Fruit fly (Drosophila melanogaster) whole organism, wandering third instar larva: ENCODE measurements around the gene Osi5.

Experiments used
- CG32264 ChIP-seq: fragments of 200-800 bp; sonication (Bioruptor generic); optimal IDR thresholded peaks from 2 replicates; lab custom pipeline; 2016; ENCODE audit warnings: missing biosample characterization, missing genetic modification characterization
- CG9705 ChIP-seq: fragments of 200-800 bp; sonication (Bioruptor generic); optimal IDR thresholded peaks from 2 replicates; lab custom pipeline; 2018; ENCODE audit warnings: missing biosample characterization, mild to moderate bottlenecking, missing genetic modification characterization
- CrebA ChIP-seq: fragments of 200-800 bp; sonication (Bioruptor generic); optimal IDR thresholded peaks from 2 replicates; lab custom pipeline; 2016; ENCODE audit warnings: missing biosample characterization, mild to moderate bottlenecking, missing genetic modification characterization, borderline replicate concordance
- Dfd ChIP-seq: fragments of >200 bp; optimal IDR thresholded peaks from 2 replicates; lab custom pipeline; 2017; ENCODE audit warnings: missing biosample characterization, missing genetic modification characterization
- Dif ChIP-seq: fragments of 200-275, 200-300 bp; sonication (Bioruptor generic); optimal IDR thresholded peaks from 2 replicates; lab custom pipeline; 2018; ENCODE audit warnings: missing biosample characterization, missing genetic modification characterization; ENCODE audit not compliant: partially characterized antibody
- GATAd ChIP-seq: sonication (Bioruptor generic); optimal IDR thresholded peaks from 2 replicates; lab custom pipeline; 2016; ENCODE audit warnings: missing biosample characterization, missing genetic modification characterization
- HLH106 ChIP-seq: fragments of 200-800 bp; optimal IDR thresholded peaks from 3 replicates; lab custom pipeline; 2019; ENCODE audit warnings: missing biosample characterization, mild to moderate bottlenecking, missing genetic modification characterization, moderate library complexity
- Hnf4 ChIP-seq: fragments of 200-800 bp; sonication (Bioruptor generic); optimal IDR thresholded peaks from 2 replicates; lab custom pipeline; 2016; ENCODE audit warnings: missing biosample characterization, mild to moderate bottlenecking, missing genetic modification characterization
- Hr78 ChIP-seq: fragments of >200 bp; optimal IDR thresholded peaks from 2 replicates; lab custom pipeline; 2017; ENCODE audit warnings: missing biosample characterization, missing genetic modification characterization
- Hr83 ChIP-seq: fragments of 200-300 bp; sonication (Bioruptor generic); optimal IDR thresholded peaks from 2 replicates; lab custom pipeline; 2016; ENCODE audit warnings: missing biosample characterization, mild to moderate bottlenecking, missing genetic modification characterization, moderate library complexity; ENCODE audit not compliant: poor library complexity, severe bottlenecking
- Mio ChIP-seq: sonication (Bioruptor generic); optimal IDR thresholded peaks from 2 replicates; lab custom pipeline; 2016; ENCODE audit warnings: missing biosample characterization, missing genetic modification characterization
- Myc ChIP-seq: fragments of >200 bp; optimal IDR thresholded peaks from 2 replicates; lab custom pipeline; 2017
- N ChIP-seq: fragments of >200 bp; optimal IDR thresholded peaks from 2 replicates; lab custom pipeline; 2018; ENCODE audit warnings: missing biosample characterization, missing external identifiers, missing genetic modification characterization
- OdsH ChIP-seq: fragments of 200-800 bp; sonication (Bioruptor generic); optimal IDR thresholded peaks from 2 replicates; lab custom pipeline; 2016; ENCODE audit warnings: missing biosample characterization, mild to moderate bottlenecking, missing genetic modification characterization
- Sp1 ChIP-seq: fragments of 200-800 bp; sonication (Bioruptor generic); optimal IDR thresholded peaks from 3 replicates; lab custom pipeline; 2019; ENCODE audit warnings: missing biosample characterization, mild to moderate bottlenecking, missing genetic modification characterization, moderate library complexity
- Vsx2 ChIP-seq: fragments of 200-300, 225-300 bp; sonication (Bioruptor generic); optimal IDR thresholded peaks from 2 replicates; lab custom pipeline; 2018; ENCODE audit warnings: missing biosample characterization, missing genetic modification characterization; ENCODE audit not compliant: partially characterized antibody
- br ChIP-seq: fragments of 200-800 bp; sonication (Bioruptor generic); optimal IDR thresholded peaks from 2 replicates; lab custom pipeline; 2016; ENCODE audit warnings: missing biosample characterization, missing genetic modification characterization
- brk ChIP-seq: fragments of 200-800 bp; sonication (Bioruptor generic); optimal IDR thresholded peaks from 2 replicates; lab custom pipeline; 2016; ENCODE audit warnings: missing biosample characterization, mild to moderate bottlenecking, missing genetic modification characterization
- dmrt93B ChIP-seq: fragments of 200-800 bp; sonication (Bioruptor generic); optimal IDR thresholded peaks from 2 replicates; lab custom pipeline; 2018; ENCODE audit warnings: missing biosample characterization, mild to moderate bottlenecking, missing genetic modification characterization
- ey ChIP-seq: fragments of 200-800 bp; sonication (Bioruptor generic); optimal IDR thresholded peaks from 2 replicates; lab custom pipeline; 2016; ENCODE audit warnings: missing biosample characterization, missing genetic modification characterization
- foxo ChIP-seq, 2 experiments: fragments of 200-800 bp; sonication (Bioruptor generic); optimal IDR thresholded peaks; 2 replicates in 1 of 2; 3 replicates in 1 of 2; lab custom pipeline; 2016 to 2017; ENCODE audit warnings: missing biosample characterization in 2 of 2, missing genetic modification characterization in 2 of 2
- fru ChIP-seq: fragments of 200-800 bp; sonication (Bioruptor generic); optimal IDR thresholded peaks from 3 replicates; lab custom pipeline; 2016; ENCODE audit warnings: missing biosample characterization, mild to moderate bottlenecking, missing genetic modification characterization
- h ChIP-seq: fragments of 200-800 bp; sonication (Bioruptor generic); optimal IDR thresholded peaks from 3 replicates; lab custom pipeline; 2016; ENCODE audit warnings: missing biosample characterization, mild to moderate bottlenecking, missing genetic modification characterization
- jim ChIP-seq: fragments of 175-275, 200-325 bp; sonication (Bioruptor generic); optimal IDR thresholded peaks from 2 replicates; lab custom pipeline; 2016; ENCODE audit warnings: missing biosample characterization, mild to moderate bottlenecking, missing genetic modification characterization
- lola ChIP-seq: fragments of >200 bp; optimal IDR thresholded peaks from 2 replicates; lab custom pipeline; 2017; ENCODE audit warnings: missing biosample characterization, missing genetic modification characterization
- pan ChIP-seq: fragments of >200 bp; optimal IDR thresholded peaks from 2 replicates; lab custom pipeline; 2017
- psq ChIP-seq: fragments of 200-800 bp; sonication (Bioruptor generic); optimal IDR thresholded peaks from 3 replicates; lab custom pipeline; 2017; ENCODE audit warnings: missing biosample characterization, mild to moderate bottlenecking, missing genetic modification characterization, moderate library complexity
- sage ChIP-seq: fragments of 200-800 bp; sonication (Bioruptor generic); optimal IDR thresholded peaks from 2 replicates; lab custom pipeline; 2016; ENCODE audit warnings: missing biosample characterization, mild to moderate bottlenecking, missing genetic modification characterization
- tai ChIP-seq: sonication (Bioruptor generic); optimal IDR thresholded peaks from 2 replicates; lab custom pipeline; 2016; ENCODE audit warnings: missing biosample characterization, missing genetic modification characterization
- usp ChIP-seq: fragments of >200 bp; optimal IDR thresholded peaks from 2 replicates; lab custom pipeline; 2017; ENCODE audit warnings: missing biosample characterization, missing genetic modification characterization
- woc ChIP-seq: sonication (Bioruptor generic); optimal IDR thresholded peaks from 2 replicates; lab custom pipeline; 2016; ENCODE audit warnings: missing biosample characterization, mild to moderate bottlenecking, missing genetic modification characterization

Osi5 gene

dm6 chr3R:6265890-6266289 is 38.6 kb downstream of the Osi5 start, which contains the start of gene Osi10b:
Gene Osi10b, plus strand, starts transcription at chr3R:6266190.
- TF ChIP-seq Sp1 (GFP tag; lab: Kevin White, UChicago) (no peak), CG9705 (GFP tag; lab: Kevin White, UChicago) (no peak), psq (GFP tag; lab: Kevin White, UChicago) (no peak), Hnf4 (no peak), ey (GFP tag; lab: Kevin White, UChicago) (no peak), jim (GFP tag; lab: Kevin White, UChicago) (no peak), HLH106 (tag; lab: Kevin White, UChicago) (no peak), Mio (GFP tag; lab: Kevin White, UChicago) (no peak), tai (no peak), h (GFP tag; lab: Kevin White, UChicago) (no peak), GATAd (no peak), Myc (lab: Kevin White, UChicago) (no peak), CrebA (GFP tag; lab: Kevin White, UChicago) (no peak), usp (GFP tag; lab: Kevin White, UChicago) (no peak), sage (GFP tag; lab: Kevin White, UChicago) (no peak), OdsH (GFP tag; lab: Kevin White, UChicago) (no peak), Dfd (no peak)

- TF ChIP-seq ey (GFP tag; lab: Kevin White, UChicago) = no peak
- TF ChIP-seq woc (GFP tag; lab: Kevin White, UChicago) = no peak
- no peak for TF ChIP-seq psq (GFP tag; lab: Kevin White, UChicago)
- no peak for TF ChIP-seq h (GFP tag; lab: Kevin White, UChicago)
- no peak for TF ChIP-seq lola
- no peak for TF ChIP-seq Vsx2 (GFP tag; lab: Kevin White, UChicago)
- TF ChIP-seq foxo (GFP tag; optimal IDR thresholded peaks at IDR 0.05; lab: Kevin White, UChicago) = no peak
- no peak for TF ChIP-seq Sp1 (GFP tag; lab: Kevin White, UChicago)
- TF ChIP-seq Dif = no peak
- TF ChIP-seq Myc (lab: Kevin White, UChicago) = no peak
These were observed 41.3 kb downstream of the Osi5 start, which contains the start of gene Osi11 for dm6 chr3R:6268657-6269056. Gene Osi11, minus strand, starts transcription at chr3R:6268757.

dm6 chr3R:6269986-6270385 is 42.7 kb downstream of the Osi5 start:
- TF ChIP-seq dmrt93B (no peak), HLH106 (tag; lab: Kevin White, UChicago) (no peak), CG9705 (GFP tag; lab: Kevin White, UChicago) (no peak), fru (GFP tag; lab: Kevin White, UChicago) (no peak), Hr78 (GFP tag; lab: Kevin White, UChicago) (no peak), GATAd (no peak), N (GFP tag; lab: Kevin White, UChicago) (no peak)

dm6 chr3R:6278231-6278630 is 50.9 kb downstream of the Osi5 start, which contains the start of gene Osi12:
Gene Osi12, plus strand, starts transcription at chr3R:6278531.
- no peak for TF ChIP-seq CG9705 (GFP tag; lab: Kevin White, UChicago)
- no peak for TF ChIP-seq N (GFP tag; lab: Kevin White, UChicago)
- TF ChIP-seq lola = no peak
- TF ChIP-seq brk = no peak
- TF ChIP-seq CG32264 (GFP tag; lab: Kevin White, UChicago) = no peak
- no peak for TF ChIP-seq br (GFP tag; lab: Kevin White, UChicago)
- no peak for TF ChIP-seq Mio (GFP tag; lab: Kevin White, UChicago)
- no peak for TF ChIP-seq pan (lab: Kevin White, UChicago)
- TF ChIP-seq Hr83 = no peak
